Fruit fly (Drosophila melanogaster) whole organism, embryonic: ENCODE results near the gene CG17325.

ENCODE experiments used
- CG11560 ChIP-seq: fragments of 200-800 bp; sonication (Bioruptor generic); IDR thresholded peaks from 3 replicates; pipeline ENCODE4 v1.3.6; 2022; ENCODE audit warnings: missing biosample characterization, missing genetic modification characterization
- CG15269 ChIP-seq: fragments of 200-800 bp; sonication (Bioruptor generic); optimal IDR thresholded peaks from 2 replicates; lab custom pipeline; 2018; ENCODE audit warnings: missing biosample characterization, mild to moderate bottlenecking, missing genetic modification characterization, moderate library complexity
- CG3847 ChIP-seq: fragments of 200-800 bp; sonication (Bioruptor generic); IDR thresholded peaks from 2 replicates; pipeline ENCODE4 v1.3.6; 2022; ENCODE audit warnings: missing biosample characterization, missing genetic modification characterization
- CG4282 ChIP-seq: fragments of 200-800 bp; sonication (Bioruptor generic); optimal IDR thresholded peaks from 2 replicates; lab custom pipeline; 2016; ENCODE audit warnings: missing biosample characterization, missing genetic modification characterization
- CG4854 ChIP-seq: fragments of 200-800 bp; sonication (Bioruptor generic); optimal IDR thresholded peaks from 2 replicates; lab custom pipeline; 2016; ENCODE audit warnings: missing biosample characterization, missing genetic modification characterization, inconsistent platforms
- CG7556 ChIP-seq: fragments of 200-800 bp; sonication (Bioruptor generic); optimal IDR thresholded peaks from 2 replicates; lab custom pipeline; 2017; ENCODE audit warnings: missing biosample characterization, mild to moderate bottlenecking, missing genetic modification characterization
- CG8089 ChIP-seq: fragments of 200-800 bp; sonication (Bioruptor generic); optimal IDR thresholded peaks from 3 replicates; lab custom pipeline; 2016; ENCODE audit warnings: missing biosample characterization, missing genetic modification characterization
- Camta ChIP-seq: fragments of 200-800 bp; sonication (Bioruptor generic); optimal IDR thresholded peaks from 2 replicates; lab custom pipeline; 2016; ENCODE audit warnings: missing biosample characterization, missing genetic modification characterization
- Dll ChIP-seq: fragments of 200-800 bp; sonication (Bioruptor generic); IDR thresholded peaks from 4 replicates; pipeline ENCODE4 v1.3.6; 2022; ENCODE audit warnings: missing biosample characterization, missing genetic modification characterization; ENCODE audit not compliant: partially characterized antibody
- HLHmδ ChIP-seq: fragments of 200-800 bp; sonication (Bioruptor generic); optimal IDR thresholded peaks from 2 replicates; lab custom pipeline; 2018; ENCODE audit warnings: missing biosample characterization, mild to moderate bottlenecking, missing genetic modification characterization, moderate library complexity
- aop ChIP-seq: fragments of 200-800 bp; sonication (Bioruptor generic); IDR thresholded peaks from 2 replicates; pipeline ENCODE4 v1.3.6; 2022; ENCODE audit warnings: missing biosample characterization, missing genetic modification characterization
- grau ChIP-seq: fragments of 200-800 bp; optimal IDR thresholded peaks from 3 replicates; lab custom pipeline; 2019; ENCODE audit warnings: missing biosample characterization, mild to moderate bottlenecking, missing genetic modification characterization, moderate library complexity
- jumu ChIP-seq: fragments of 200-800 bp; sonication (Bioruptor generic); optimal IDR thresholded peaks from 3 replicates; lab custom pipeline; 2016; ENCODE audit warnings: missing biosample characterization, missing genetic modification characterization
- unc-4 ChIP-seq: fragments of 200-800 bp; sonication (Bioruptor generic); IDR thresholded peaks from 2 replicates; pipeline ENCODE4 v1.3.6; 2022; ENCODE audit warnings: missing biosample characterization, missing genetic modification characterization; ENCODE audit not compliant: partially characterized antibody

- TF ChIP-seq jumu (GFP tag; lab: Kevin White, UChicago) (no peak), CG7556 (GFP tag; lab: Kevin White, UChicago) (no peak), CG3847 (GFP tag; lab: Robert Waterston, UW) (no peak), grau (tag; lab: Kevin White, UChicago) (no peak), CG15269 (tag; lab: Kevin White, UChicago) (no peak), Dll (no peak), CG4282 (GFP tag; lab: Kevin White, UChicago) (no peak), HLHmδ (GFP tag; lab: Kevin White, UChicago) (no peak), CG8089 (GFP tag; lab: Kevin White, UChicago) (no peak), Camta (GFP tag; lab: Kevin White, UChicago) (no peak), CG4854 (no peak), unc-4 (GFP tag; lab: Robert Waterston, UW) (no peak), aop (GFP tag; lab: Robert Waterston, UW) (no peak), CG11560 (tag; lab: Robert Waterston, UW) (no peak)
These were observed 19.6 kb upstream of the CG17325 start, which contains the start of gene ham for dm6 chr2L:18792806-18793205.
